Fruit fly (Drosophila melanogaster) whole organism: ENCODE measurements around the gene CG34297.

Source experiments
- CG8478 ChIP-seq: fragments of >200 bp; optimal IDR thresholded peaks from 2 replicates; lab custom pipeline; 2018; ENCODE audit warnings: inconsistent platforms
- Dll ChIP-seq: fragments of >200 bp; optimal IDR thresholded peaks from 2 replicates; lab custom pipeline; 2017
- EcR ChIP-seq, 2 experiments: fragments of >200 bp; optimal IDR thresholded peaks; 2 replicates each; lab custom pipeline; 2017; ENCODE audit warnings: missing biosample characterization in 2 of 2, missing genetic modification characterization in 2 of 2, missing genetic modification reagents in 2 of 2
- pan ChIP-seq: fragments of >200 bp; optimal IDR thresholded peaks from 2 replicates; lab custom pipeline; 2017
- psq ChIP-seq: fragments of >200 bp; optimal IDR thresholded peaks from 2 replicates; lab custom pipeline; 2017
- usp ChIP-seq: fragments of >200 bp; optimal IDR thresholded peaks from 2 replicates; lab custom pipeline; 2017; ENCODE audit warnings: missing biosample characterization, missing genetic modification characterization, mixed read lengths

Gene CG34297

DNA sequence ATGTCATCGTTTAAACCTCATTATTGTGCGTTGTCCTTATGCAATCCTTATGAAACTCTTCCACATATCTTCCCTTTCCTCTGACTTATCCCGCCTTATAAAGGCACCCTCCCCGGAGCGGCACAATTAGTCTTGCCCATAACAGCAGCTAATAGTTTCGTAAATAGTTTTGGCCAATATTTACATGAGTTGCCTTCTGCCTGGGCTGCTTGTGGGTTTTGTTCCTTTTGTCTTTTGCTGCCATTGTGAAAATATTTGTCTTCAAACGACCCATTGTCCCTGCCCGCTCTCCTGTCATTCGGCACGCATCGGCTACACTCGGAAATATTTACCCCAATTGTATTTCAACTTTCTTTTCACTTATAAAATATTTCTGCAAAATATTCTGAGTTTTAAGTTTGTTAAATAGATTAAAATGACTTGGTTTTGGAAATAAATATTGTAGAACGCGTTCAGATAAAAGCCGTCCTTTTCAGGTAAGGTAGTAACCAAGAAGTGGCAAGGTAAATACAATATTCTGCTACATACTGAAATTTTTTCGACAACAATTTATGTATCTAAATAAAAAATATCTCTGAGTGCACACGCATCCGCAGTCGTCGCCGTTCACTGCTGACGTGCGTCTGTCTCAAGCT is 24.2 kb downstream of the CG34297 start:
- no peak for TF ChIP-seq Dll (lab: Kevin White, UChicago)
- TF ChIP-seq psq: no peak
- TF ChIP-seq pan (lab: Kevin White, UChicago): no peak
- no peak for TF ChIP-seq EcR (GFP tag; optimal IDR thresholded peaks at IDR 0.05; lab: Kevin White, UChicago)
- TF ChIP-seq usp (GFP tag; lab: Kevin White, UChicago): no peak
- no peak for TF ChIP-seq CG8478 (lab: Kevin White, UChicago)

DNA sequence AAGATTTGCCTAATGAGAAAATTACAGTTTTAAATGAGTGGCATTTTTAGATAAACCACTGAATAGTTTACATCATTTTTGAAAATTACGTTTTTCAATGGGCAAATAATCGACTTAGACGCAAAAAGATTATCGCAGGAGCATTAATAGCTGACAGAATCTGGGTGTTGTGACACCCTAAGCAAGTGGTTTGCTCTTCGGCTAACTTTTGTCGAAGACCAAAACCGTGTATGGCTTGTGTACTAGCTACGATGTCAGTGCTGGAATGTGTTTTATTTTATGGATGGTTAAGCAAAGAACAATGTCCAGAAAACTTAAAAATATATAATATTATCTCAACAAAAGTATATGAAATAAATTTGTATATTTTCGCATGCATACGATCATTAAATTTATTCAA is 38.9 kb downstream of the CG34297 start:
- TF ChIP-seq CG8478 (lab: Kevin White, UChicago) (no peak), psq (no peak), Dll (lab: Kevin White, UChicago) (no peak), pan (lab: Kevin White, UChicago) (no peak), usp (GFP tag; lab: Kevin White, UChicago) (no peak), EcR (GFP tag; optimal IDR thresholded peaks at IDR 0.05; lab: Kevin White, UChicago) (no peak)

DNA sequence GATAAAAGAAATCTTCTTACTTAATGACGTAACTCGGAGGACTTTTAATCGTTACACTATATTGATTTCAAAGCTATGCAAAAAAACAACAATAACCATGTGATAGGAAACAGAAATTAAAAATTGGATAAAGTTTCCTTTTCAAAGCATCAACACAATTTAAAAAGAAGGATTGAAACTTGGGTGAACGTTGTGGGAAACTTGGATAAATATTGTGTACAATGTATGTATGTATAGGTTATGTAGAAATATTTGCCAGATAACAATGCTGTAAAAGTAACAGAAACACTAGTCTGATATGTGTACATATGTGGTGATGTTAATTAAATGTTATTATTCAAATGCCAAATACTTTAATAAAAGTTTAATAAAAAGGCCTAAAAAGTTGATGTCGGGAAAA is 41.5 kb downstream of the CG34297 start:
- TF ChIP-seq CG8478 (lab: Kevin White, UChicago) (no peak), Dll (lab: Kevin White, UChicago) (no peak), pan (lab: Kevin White, UChicago) (no peak), psq (no peak), usp (GFP tag; lab: Kevin White, UChicago) (no peak), EcR (GFP tag; optimal IDR thresholded peaks at IDR 0.05; lab: Kevin White, UChicago) (no peak)

DNA sequence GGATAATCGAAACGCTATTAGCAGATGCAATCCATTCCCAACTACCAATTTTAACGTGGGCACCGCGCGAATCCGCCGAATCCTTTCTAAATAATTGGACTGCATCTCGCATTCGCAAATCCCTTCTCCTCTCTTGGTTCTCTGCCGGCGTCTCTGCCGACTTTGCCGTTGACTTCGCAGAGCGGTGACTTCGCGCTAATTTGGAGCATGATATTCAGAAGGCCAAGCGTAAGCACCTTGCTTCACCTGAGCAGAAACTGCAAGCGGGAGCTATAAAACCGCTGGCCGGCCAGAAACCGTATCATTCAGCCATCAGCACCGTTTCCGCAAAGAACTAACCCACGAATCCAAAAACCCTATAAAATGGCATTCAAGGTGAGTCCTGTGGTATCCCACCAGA is 44.0 kb downstream of the CG34297 start, which contains the start of gene Ccp84Aa:
Gene Ccp84Aa, plus strand, starts transcription at position 301 of the 400 bp plus-strand sequence.
- no peak for TF ChIP-seq usp (GFP tag; lab: Kevin White, UChicago)

DNA sequence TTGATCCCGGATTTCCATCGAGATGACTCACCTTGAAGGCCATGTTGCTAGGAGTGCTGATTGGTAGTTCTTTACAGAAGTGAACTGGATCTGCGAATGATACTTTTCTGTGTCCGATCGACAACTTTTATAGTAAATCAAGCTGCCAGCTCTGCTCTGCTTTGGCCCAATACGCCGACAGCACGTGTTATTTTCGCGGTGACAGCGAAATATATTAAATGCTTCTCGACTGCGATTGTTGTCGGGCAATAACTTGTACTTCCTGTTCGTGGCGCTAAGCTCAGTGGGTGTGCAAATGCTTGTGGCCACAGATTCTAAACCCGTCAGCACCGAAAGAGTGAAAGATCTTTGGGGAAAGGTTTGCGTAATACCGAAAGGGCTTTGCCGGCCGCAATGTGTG is 45.0 kb downstream of the CG34297 start, which contains the start of gene Ccp84Ab:
Gene Ccp84Ab, minus strand, starts transcription at position 101 of the 400 bp plus-strand sequence.
- TF ChIP-seq psq: no peak
- no peak for TF ChIP-seq EcR (GFP tag; optimal IDR thresholded peaks at IDR 0.05; lab: Kevin White, UChicago)
- TF ChIP-seq usp (GFP tag; lab: Kevin White, UChicago): no peak
- TF ChIP-seq pan (lab: Kevin White, UChicago): no peak
- no peak for TF ChIP-seq CG8478 (lab: Kevin White, UChicago)
- TF ChIP-seq Dll (lab: Kevin White, UChicago): no peak
